Worm (Caenorhabditis elegans) whole organism, L3 larva: Measurements from ENCODE around the gene T25B9.1.

Experiments
- ceh-16 ChIP-seq: sonication (generic microtip); optimal IDR thresholded peaks from 2 replicates; lab custom pipeline; 2017; ENCODE audit warnings: missing biosample characterization, missing genetic modification characterization
- egl-27 ChIP-seq: sonication (generic microtip); optimal IDR thresholded peaks from 4 replicates; lab custom pipeline; 2017; ENCODE audit warnings: missing biosample characterization, missing genetic modification reagents, missing genetic modification characterization
- fkh-10 ChIP-seq: sonication (generic microtip); optimal IDR thresholded peaks from 2 replicates; lab custom pipeline; 2017; ENCODE audit warnings: missing biosample characterization, missing genetic modification reagents, missing genetic modification characterization
- jun-1 ChIP-seq: fragments of 150-350 bp; optimal IDR thresholded peaks from 2 replicates; lab custom pipeline; 2014; ENCODE audit warnings: missing biosample characterization, missing genetic modification reagents, missing genetic modification characterization
- lin-15B ChIP-seq: fragments of 150-350 bp; optimal IDR thresholded peaks from 2 replicates; lab custom pipeline; 2014; ENCODE audit warnings: missing biosample characterization, missing genetic modification characterization
- nhr-77 ChIP-seq: fragments of 150-350 bp; optimal IDR thresholded peaks from 2 replicates; lab custom pipeline; 2014; ENCODE audit warnings: missing biosample characterization, missing genetic modification characterization
- pha-4 ChIP-seq: fragments of 150-350 bp; optimal IDR thresholded peaks from 2 replicates; lab custom pipeline; 2014; ENCODE audit warnings: missing biosample characterization, missing genetic modification reagents, missing genetic modification characterization
- pqm-1 ChIP-seq: fragments of 150-350 bp; optimal IDR thresholded peaks from 2 replicates; lab custom pipeline; 2017; ENCODE audit warnings: missing biosample characterization, missing genetic modification characterization, inconsistent platforms
- snpc-4 ChIP-seq: fragments of 150-350 bp; optimal IDR thresholded peaks from 2 replicates; lab custom pipeline; 2014; ENCODE audit warnings: missing biosample characterization, missing genetic modification characterization
- unc-62 ChIP-seq: fragments of 150-350 bp; sonication (generic microtip); optimal IDR thresholded peaks from 4 replicates; lab custom pipeline; 2014; ENCODE audit warnings: missing biosample characterization, missing genetic modification reagents, missing genetic modification characterization
- ztf-4 ChIP-seq: fragments of 150-350 bp; optimal IDR thresholded peaks from 2 replicates; lab custom pipeline; 2014; ENCODE audit warnings: missing biosample characterization, missing genetic modification characterization

DNA sequence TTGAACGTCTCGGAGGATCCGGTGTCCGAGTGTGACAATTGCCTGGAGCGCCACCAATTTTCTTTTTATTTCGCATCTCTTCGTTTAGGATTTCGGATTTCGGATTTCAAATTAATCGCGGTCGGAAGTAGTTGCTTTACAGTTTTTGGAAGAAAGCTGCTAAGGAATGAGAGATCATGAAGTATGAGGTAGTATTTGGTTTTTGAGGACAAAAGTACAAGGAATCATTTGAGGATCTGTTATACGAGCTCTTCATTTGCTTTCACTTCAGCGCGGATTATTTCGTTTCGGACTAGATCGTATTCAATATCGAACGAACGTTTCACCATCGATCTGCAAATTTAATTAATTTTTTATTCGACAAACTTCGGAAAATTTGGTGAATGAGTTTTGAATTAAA is 50.3 kb downstream of the T25B9.1 start, which contains the start of gene R102.11:
- TF ChIP-seq fkh-10 (GFP tag; lab: Kevin White, UChicago) (no peak), snpc-4 (tag; lab: Kevin White, UChicago) (no peak), pha-4 (tag; lab: Kevin White, UChicago) (no peak), egl-27 (tag; lab: Kevin White, UChicago) (no peak), nhr-77 (tag; lab: Kevin White, UChicago) (no peak), ceh-16 (no peak), lin-15B (tag; lab: Kevin White, UChicago) (no peak), ztf-4 (tag; lab: Kevin White, UChicago) (no peak), jun-1 (no peak), pqm-1 (tag; lab: Kevin White, UChicago) (no peak), unc-62 (GFP tag; lab: Kevin White, UChicago) (no peak)
